Fruit fly (Drosophila melanogaster): ENCODE data around the gene VhaPPA1-1.

dm6 chr3R:14879207-14879863 lies 24.5 kb downstream of the VhaPPA1-1 start, which contains the start of gene CG3631:
- TF ChIP-seq spab (GFP tag; optimal IDR thresholded peaks at IDR 0.05), result no peak
- TF ChIP-seq Blimp-1 (GFP tag; optimal IDR thresholded peaks at IDR 0.05), result no peak
- TF ChIP-seq CG6854 (GFP tag; optimal IDR thresholded peaks at IDR 0.05), result no peak
- TF ChIP-seq CG10631 (GFP tag; optimal IDR thresholded peaks at IDR 0.05), result no peak
- no peak for TF ChIP-seq CG11902 (GFP tag; optimal IDR thresholded peaks at IDR 0.05)
- no peak for TF ChIP-seq Ets96B (tag; optimal IDR thresholded peaks at IDR 0.05)
- no peak for TF ChIP-seq svp (GFP tag)
- no peak for TF ChIP-seq Eip75B (GFP tag; optimal IDR thresholded peaks at IDR 0.05)
- TF ChIP-seq CG8319 (GFP tag; optimal IDR thresholded peaks at IDR 0.05), result no peak

Data from whole organism, prepupa.